Worm (Caenorhabditis elegans) whole organism, L4 larva: ENCODE measurements around the gene F19C6.5.

ENCODE experiments used
- aly-2 ChIP-seq: sonication (generic microtip); optimal IDR thresholded peaks from 2 replicates; lab custom pipeline; 2018; ENCODE audit warnings: missing biosample characterization, missing genetic modification characterization
- ceh-82 ChIP-seq: sonication (generic microtip); optimal IDR thresholded peaks from 2 replicates; lab custom pipeline; 2017; ENCODE audit warnings: missing biosample characterization, missing genetic modification characterization
- mdl-1 ChIP-seq, 2 experiments: fragments of 150-350 bp in 1 of 2; sonication (generic microtip) in 1 of 2; optimal IDR thresholded peaks; 2 replicates each; lab custom pipeline; 2014 to 2017; ENCODE audit warnings: missing biosample characterization in 2 of 2, missing genetic modification characterization in 2 of 2
- mdt-29 ChIP-seq: fragments of 200-800 bp; sonication (Bioruptor generic); IDR thresholded peaks from 2 replicates; pipeline ENCODE4 v1.3.6; 2022; ENCODE audit warnings: missing genetic modification reagents, missing genetic modification characterization, missing compliant biosample characterization
- mes-2 ChIP-seq: sonication (generic microtip); optimal IDR thresholded peaks from 2 replicates; lab custom pipeline; 2016; ENCODE audit warnings: missing genotype, mild to moderate bottlenecking, missing genetic modification characterization, missing compliant biosample characterization; ENCODE audit not compliant: poor library complexity, severe bottlenecking
- pha-4 ChIP-seq, 2 experiments: fragments of 150-350 bp in 1 of 2; fragments of 200-800 bp in 1 of 2; sonication (Bioruptor generic) in 1 of 2; IDR thresholded peaks in 1 of 2; optimal IDR thresholded peaks in 1 of 2; 2 replicates each; pipeline versions ENCODE4 v1.3.6 to Lab custom; 2014 to 2022; ENCODE audit warnings: missing genetic modification characterization in 2 of 2, missing genetic modification reagents in 2 of 2, missing biosample characterization in 1 of 2, missing compliant biosample characterization in 1 of 2
- sdz-12 ChIP-seq: fragments of 200-800 bp; sonication (Bioruptor generic); optimal IDR thresholded peaks from 2 replicates; lab custom pipeline; 2018; ENCODE audit warnings: mild to moderate bottlenecking, missing genetic modification characterization, missing compliant biosample characterization
- tra-1 ChIP-seq: fragments of 200-800 bp; sonication (Bioruptor generic); IDR thresholded peaks from 2 replicates; pipeline ENCODE4 v1.3.6; 2022; ENCODE audit warnings: missing genetic modification reagents, missing genetic modification characterization, missing compliant biosample characterization
- ztf-7 ChIP-seq: fragments of 150-350 bp; optimal IDR thresholded peaks from 2 replicates; lab custom pipeline; 2014; ENCODE audit warnings: missing biosample characterization, missing genetic modification characterization

ce11 chrX:9957449-9957848 is 27.3 kb downstream of the F19C6.5 start:
- TF ChIP-seq mdl-1 (tag; optimal IDR thresholded peaks at IDR 0.05; lab: Kevin White, UChicago), result no peak
- TF ChIP-seq ztf-7 (tag; lab: Kevin White, UChicago), result no peak
- TF ChIP-seq sdz-12 (GFP tag; lab: Kevin White, UChicago), result no peak
- TF ChIP-seq ceh-82, result no peak
- TF ChIP-seq pha-4 (GFP tag; IDR thresholded peaks at IDR 0.05; lab: Robert Waterston, UW), result no peak
- no peak for TF ChIP-seq pha-4 (tag; optimal IDR thresholded peaks at IDR 0.05; lab: Kevin White, UChicago)
- TF ChIP-seq mes-2, result no peak
- TF ChIP-seq tra-1, result no peak
- TF ChIP-seq aly-2 (tag; lab: Kevin White, UChicago), result no peak
- no peak for TF ChIP-seq mdt-29
